Fruit fly (Drosophila melanogaster): Measurements from ENCODE around the gene CG6652.

dm6 chr3L:17050661-17051452 lies 28.2 kb upstream of the CG6652 start:
- TF ChIP-seq Myc (optimal IDR thresholded peaks at IDR 0.05), result no peak
- no peak for TF ChIP-seq Sin3A (optimal IDR thresholded peaks at IDR 0.05)
- no peak for TF ChIP-seq psq (optimal IDR thresholded peaks at IDR 0.05)
- no peak for TF ChIP-seq insv (optimal IDR thresholded peaks at IDR 0.05)
- TF ChIP-seq ttk (optimal IDR thresholded peaks at IDR 0.05), result no peak
